Fruit fly (Drosophila melanogaster) whole organism, embryonic: Measurements from ENCODE around the gene Gycbeta100B.
A peak's percentile ranks its signal among the peaks of the same experiment; 100 is the strongest.

ENCODE experiments used
- Atf3 ChIP-seq: fragments of 200-800 bp; sonication (Bioruptor generic); optimal IDR thresholded peaks from 3 replicates; lab custom pipeline; 2016; ENCODE audit warnings: missing biosample characterization, missing genetic modification characterization
- Atf6 ChIP-seq: fragments of 200-800 bp; sonication (Bioruptor generic); IDR thresholded peaks from 2 replicates; pipeline ENCODE4 v1.3.6; 2022; ENCODE audit warnings: missing biosample characterization, missing genetic modification characterization
- CG10565 ChIP-seq: fragments of 200-800 bp; sonication (Bioruptor generic); optimal IDR thresholded peaks from 3 replicates; lab custom pipeline; 2016; ENCODE audit warnings: missing biosample characterization, mild to moderate bottlenecking, missing genetic modification characterization
- CG10959 ChIP-seq: fragments of 200-800 bp; sonication (Bioruptor generic); IDR thresholded peaks from 2 replicates; pipeline ENCODE4 v1.3.6; 2022; ENCODE audit warnings: missing biosample characterization, missing genetic modification characterization
- CG11085 ChIP-seq: fragments of 200-800 bp; sonication (Bioruptor generic); IDR thresholded peaks from 2 replicates; pipeline ENCODE4 v1.3.6; 2022; ENCODE audit warnings: missing biosample characterization, missing genetic modification characterization
- CG12071 ChIP-seq: fragments of 200-800 bp; sonication (Bioruptor generic); optimal IDR thresholded peaks from 3 replicates; lab custom pipeline; 2018; ENCODE audit warnings: missing biosample characterization, mild to moderate bottlenecking, missing genetic modification characterization
- CG12391 ChIP-seq: fragments of 200-800 bp; sonication (Bioruptor generic); optimal IDR thresholded peaks from 3 replicates; lab custom pipeline; 2018; ENCODE audit warnings: missing biosample characterization, mild to moderate bottlenecking, missing genetic modification characterization, moderate library complexity
- CG14441 ChIP-seq: fragments of 200-800 bp; sonication (Bioruptor generic); IDR thresholded peaks from 2 replicates; pipeline ENCODE4 v1.3.6; 2022; ENCODE audit warnings: missing biosample characterization, missing genetic modification characterization
- CG14667 ChIP-seq: fragments of 200-800 bp; sonication (Bioruptor generic); IDR thresholded peaks from 2 replicates; pipeline ENCODE4 v1.3.6; 2022; ENCODE audit warnings: missing biosample characterization, missing genetic modification characterization
- CG14710 ChIP-seq: fragments of 200-800 bp; sonication (Bioruptor generic); optimal IDR thresholded peaks from 3 replicates; lab custom pipeline; 2019; ENCODE audit warnings: missing biosample characterization, mild to moderate bottlenecking, missing genetic modification characterization, moderate library complexity
- CG14965 ChIP-seq: fragments of 200-800 bp; sonication (Bioruptor generic); optimal IDR thresholded peaks from 2 replicates; lab custom pipeline; 2016; ENCODE audit warnings: missing biosample characterization, missing genetic modification characterization, borderline replicate concordance
- CG16863 ChIP-seq: fragments of 200-800 bp; sonication (Bioruptor generic); optimal IDR thresholded peaks from 3 replicates; lab custom pipeline; 2016; ENCODE audit warnings: missing biosample characterization, missing genetic modification characterization
- CG17361 ChIP-seq: fragments of 200-800 bp; sonication (Bioruptor generic); IDR thresholded peaks from 3 replicates; pipeline ENCODE4 v1.3.6; 2022; ENCODE audit warnings: missing biosample characterization, missing genetic modification characterization
- CG2875 ChIP-seq: fragments of 200-800 bp; sonication (Bioruptor generic); optimal IDR thresholded peaks from 2 replicates; lab custom pipeline; 2017; ENCODE audit warnings: missing biosample characterization, mild to moderate bottlenecking, missing genetic modification characterization, missing genetic modification reagents
- CG3838 ChIP-seq: fragments of 200-800 bp; sonication (Bioruptor generic); optimal IDR thresholded peaks from 3 replicates; lab custom pipeline; 2016; ENCODE audit warnings: missing biosample characterization, missing genetic modification characterization
- CG4328 ChIP-seq: fragments of 200-800 bp; sonication (Bioruptor generic); optimal IDR thresholded peaks from 3 replicates; lab custom pipeline; 2017; ENCODE audit warnings: missing biosample characterization, missing genetic modification reagents, missing genetic modification characterization
- CG4360 ChIP-seq: fragments of 200-800 bp; sonication (Bioruptor generic); IDR thresholded peaks from 2 replicates; pipeline ENCODE4 v1.3.6; 2022; ENCODE audit warnings: missing biosample characterization, missing genetic modification characterization
- CG6175 ChIP-seq: fragments of 200-800 bp; sonication (Bioruptor generic); IDR thresholded peaks from 3 replicates; pipeline ENCODE4 v1.3.6; 2022; ENCODE audit warnings: missing biosample characterization, missing genetic modification characterization
- CG6272 ChIP-seq: fragments of 200-800 bp; sonication (Bioruptor generic); IDR thresholded peaks from 2 replicates; pipeline ENCODE4 v1.3.6; 2022; ENCODE audit warnings: missing biosample characterization, missing genetic modification characterization
- CG6683 ChIP-seq: fragments of 200-800 bp; sonication (Bioruptor generic); optimal IDR thresholded peaks from 2 replicates; lab custom pipeline; 2017; ENCODE audit warnings: missing biosample characterization, mild to moderate bottlenecking, missing genetic modification characterization, missing genetic modification reagents
- CG8281 ChIP-seq: fragments of 200-800 bp; sonication (Bioruptor generic); optimal IDR thresholded peaks from 2 replicates; lab custom pipeline; 2018; ENCODE audit warnings: missing biosample characterization, mild to moderate bottlenecking, missing genetic modification characterization, moderate library complexity
- CG9609 ChIP-seq: fragments of 200-800 bp; sonication (Bioruptor generic); optimal IDR thresholded peaks from 3 replicates; lab custom pipeline; 2016; ENCODE audit warnings: missing biosample characterization, missing genetic modification characterization
- CG9727 ChIP-seq: fragments of 200-800 bp; sonication (Bioruptor generic); optimal IDR thresholded peaks from 3 replicates; lab custom pipeline; 2017; ENCODE audit warnings: missing biosample characterization, mild to moderate bottlenecking, missing genetic modification characterization
- Dip3 ChIP-seq: fragments of 200-800 bp; sonication (Bioruptor generic); optimal IDR thresholded peaks from 3 replicates; lab custom pipeline; 2016; ENCODE audit warnings: missing biosample characterization, missing genetic modification characterization
- Fer1 ChIP-seq: fragments of 200-800 bp; sonication (Bioruptor generic); optimal IDR thresholded peaks from 2 replicates; lab custom pipeline; 2017; ENCODE audit warnings: missing biosample characterization, mild to moderate bottlenecking, missing genetic modification characterization
- MTF-1 ChIP-seq: fragments of 200-800 bp; sonication (Bioruptor generic); optimal IDR thresholded peaks from 2 replicates; lab custom pipeline; 2018; ENCODE audit warnings: missing biosample characterization, mild to moderate bottlenecking, missing genetic modification characterization, borderline replicate concordance
- Oli ChIP-seq: fragments of 200-800 bp; sonication (Bioruptor generic); optimal IDR thresholded peaks from 2 replicates; lab custom pipeline; 2018; ENCODE audit warnings: missing biosample characterization, mild to moderate bottlenecking, missing genetic modification characterization, moderate library complexity
- Ptx1 ChIP-seq: fragments of 200-800 bp; sonication (Bioruptor generic); IDR thresholded peaks from 2 replicates; pipeline ENCODE4 v1.3.6; 2022; ENCODE audit warnings: missing biosample characterization, missing genetic modification characterization
- Rfx ChIP-seq: fragments of 200-800 bp; sonication (Bioruptor generic); IDR thresholded peaks from 2 replicates; pipeline ENCODE4 v1.3.6; 2022; ENCODE audit warnings: missing biosample characterization, missing genetic modification characterization
- bab2 ChIP-seq: fragments of 200-800 bp; sonication (Bioruptor generic); optimal IDR thresholded peaks from 2 replicates; lab custom pipeline; 2016; ENCODE audit warnings: missing biosample characterization, missing genetic modification characterization
- corto ChIP-seq: fragments of 200-800 bp; sonication (Bioruptor generic); optimal IDR thresholded peaks from 2 replicates; lab custom pipeline; 2016; ENCODE audit warnings: missing biosample characterization, mild to moderate bottlenecking, missing genetic modification characterization, moderate library complexity
- crc ChIP-seq: fragments of 200-800 bp; sonication (Bioruptor generic); optimal IDR thresholded peaks from 2 replicates; lab custom pipeline; 2016; ENCODE audit warnings: missing biosample characterization, missing genetic modification characterization
- dysf ChIP-seq: fragments of 200-800 bp; sonication (Bioruptor generic); IDR thresholded peaks from 3 replicates; pipeline ENCODE4 v1.3.6; 2022; ENCODE audit warnings: missing biosample characterization, missing genetic modification characterization
- eyg ChIP-seq: fragments of 200-800 bp; sonication (Bioruptor generic); optimal IDR thresholded peaks from 3 replicates; lab custom pipeline; 2016; ENCODE audit warnings: missing biosample characterization, missing genetic modification characterization
- gce ChIP-seq: fragments of 200-800 bp; sonication (Bioruptor generic); IDR thresholded peaks from 3 replicates; pipeline ENCODE4 v1.3.6; 2022; ENCODE audit warnings: missing biosample characterization, missing genetic modification characterization
- gsb ChIP-seq: fragments of 200-800 bp; sonication (Bioruptor generic); IDR thresholded peaks from 2 replicates; pipeline ENCODE4 v1.3.6; 2022; ENCODE audit warnings: missing biosample characterization, missing genetic modification characterization
- gsb-n ChIP-seq: fragments of 200-800 bp; sonication (Bioruptor generic); optimal IDR thresholded peaks from 3 replicates; lab custom pipeline; 2018; ENCODE audit warnings: missing biosample characterization, mild to moderate bottlenecking, missing genetic modification characterization
- ham ChIP-seq: fragments of 200-800 bp; sonication (Bioruptor generic); IDR thresholded peaks from 2 replicates; pipeline ENCODE4 v1.3.6; 2022; ENCODE audit warnings: missing biosample characterization, missing genetic modification characterization
- hb ChIP-seq: fragments of 200-800 bp; sonication (Bioruptor generic); IDR thresholded peaks from 3 replicates; pipeline ENCODE4 v1.3.6; 2022; ENCODE audit warnings: missing biosample characterization, missing genetic modification characterization; ENCODE audit not compliant: partially characterized antibody
- lab ChIP-seq: fragments of 200-800 bp; sonication (Bioruptor generic); optimal IDR thresholded peaks from 3 replicates; lab custom pipeline; 2017; ENCODE audit warnings: missing biosample characterization, missing genetic modification characterization, mild to moderate bottlenecking, moderate library complexity, missing genetic modification reagents
- luna ChIP-seq: fragments of 200-800 bp; sonication (Bioruptor generic); optimal IDR thresholded peaks from 2 replicates; lab custom pipeline; 2016; ENCODE audit warnings: missing biosample characterization, missing genetic modification characterization
- org-1 ChIP-seq: fragments of 200-800 bp; sonication (Bioruptor generic); optimal IDR thresholded peaks from 2 replicates; lab custom pipeline; 2017; ENCODE audit warnings: missing biosample characterization, missing genetic modification characterization
- pfk ChIP-seq: fragments of 200-800 bp; sonication (Bioruptor generic); optimal IDR thresholded peaks from 2 replicates; lab custom pipeline; 2018; ENCODE audit warnings: missing biosample characterization, mild to moderate bottlenecking, missing genetic modification characterization, moderate library complexity
- phol ChIP-seq: fragments of 200-800 bp; sonication (Bioruptor generic); optimal IDR thresholded peaks from 3 replicates; lab custom pipeline; 2018; ENCODE audit warnings: missing biosample characterization, mild to moderate bottlenecking, missing genetic modification characterization, moderate library complexity
- rib ChIP-seq: fragments of 200-800 bp; sonication (Bioruptor generic); IDR thresholded peaks from 2 replicates; pipeline ENCODE4 v1.3.6; 2022; ENCODE audit warnings: missing biosample characterization, missing genetic modification characterization
- sens-2 ChIP-seq: fragments of 200-800 bp; sonication (Bioruptor generic); IDR thresholded peaks from 2 replicates; pipeline ENCODE4 v1.3.6; 2022; ENCODE audit warnings: missing biosample characterization, missing genetic modification characterization
- tll ChIP-seq, 2 experiments: fragments of 200-800 bp in 1 of 2; fragments of >200 bp in 1 of 2; sonication (Bioruptor generic) in 1 of 2; optimal IDR thresholded peaks; 2 replicates each; lab custom pipeline; 2017 to 2019; ENCODE audit warnings: missing biosample characterization in 2 of 2, missing genetic modification characterization in 2 of 2, mild to moderate bottlenecking in 1 of 2, moderate library complexity in 1 of 2
- unc-4 ChIP-seq: fragments of 200-800 bp; sonication (Bioruptor generic); IDR thresholded peaks from 2 replicates; pipeline ENCODE4 v1.3.6; 2022; ENCODE audit warnings: missing biosample characterization, missing genetic modification characterization; ENCODE audit not compliant: partially characterized antibody
- vvl ChIP-seq: fragments of 200-800 bp; sonication (Bioruptor generic); IDR thresholded peaks from 2 replicates; pipeline ENCODE4 v1.3.6; 2022; ENCODE audit warnings: missing biosample characterization, missing genetic modification characterization
- zfh1 ChIP-seq: fragments of 200-800 bp; sonication (Bioruptor generic); IDR thresholded peaks from 3 replicates; pipeline ENCODE4 v1.3.6; 2022; ENCODE audit warnings: missing biosample characterization, missing genetic modification characterization

Gene Gycbeta100B

DNA sequence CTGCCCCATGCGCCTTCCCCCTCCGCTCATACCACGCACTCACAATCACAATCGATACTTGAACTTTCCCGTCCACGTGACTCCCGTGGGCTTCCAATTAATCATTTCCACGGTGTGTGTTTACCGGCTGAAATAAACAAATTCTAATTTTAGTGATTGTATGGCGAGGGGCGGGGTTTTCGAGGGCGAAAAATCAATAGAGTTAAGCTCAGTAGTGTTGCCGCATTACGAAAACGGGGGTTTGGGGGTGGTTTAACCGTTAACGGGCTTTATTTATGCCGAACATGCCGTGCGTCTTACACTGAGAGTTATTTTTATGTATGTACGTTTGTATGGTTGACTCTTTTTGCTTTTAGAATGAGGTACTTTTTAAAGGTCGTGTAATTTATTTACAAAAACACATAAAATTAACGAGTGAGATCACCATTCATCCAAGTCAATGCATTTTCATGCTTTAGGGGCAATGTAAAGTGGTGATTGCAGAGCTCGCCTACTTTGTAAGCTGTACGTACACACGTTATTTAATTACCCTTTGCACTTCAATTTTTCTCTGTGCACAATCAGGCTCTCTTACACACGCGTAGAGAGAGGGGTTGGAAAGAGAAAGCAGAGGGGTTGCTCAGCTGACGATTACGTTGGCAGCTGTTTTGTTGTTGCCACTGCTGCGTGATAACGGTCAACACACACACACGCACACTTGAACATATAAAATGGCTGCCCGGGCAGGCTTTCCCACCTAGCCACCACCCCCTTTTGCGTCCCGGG, 88.1 kb downstream of the Gycbeta100B start (continued):
- no peak for TF ChIP-seq vvl
- peak; percentile 76 for TF ChIP-seq Atf3 (GFP tag; lab: Kevin White, UChicago)
- no peak for TF ChIP-seq CG17361 (GFP tag; lab: Robert Waterston, UW)
- TF ChIP-seq bab2 (GFP tag; lab: Kevin White, UChicago): peak; percentile 89
- TF ChIP-seq lab (GFP tag; lab: Kevin White, UChicago): peak; percentile 89
- peak; percentile 90 for TF ChIP-seq org-1 (GFP tag; lab: Kevin White, UChicago)
- TF ChIP-seq CG14965 (GFP tag; lab: Kevin White, UChicago): no peak
- no peak for TF ChIP-seq pfk (GFP tag; lab: Kevin White, UChicago)
- peak in 1 of 2 experiments; percentile 20 for TF ChIP-seq tll (GFP tag; optimal IDR thresholded peaks at IDR 0.05; lab: Kevin White, UChicago)
- peak; percentile 86 for TF ChIP-seq CG16863 (GFP tag; lab: Kevin White, UChicago)
- no peak for TF ChIP-seq CG10959 (GFP tag; lab: Robert Waterston, UW)
- TF ChIP-seq corto: no peak
- TF ChIP-seq CG9609: peak; percentile 87
- TF ChIP-seq Rfx (GFP tag; lab: Robert Waterston, UW): no peak
- TF ChIP-seq CG4360 (GFP tag; lab: Robert Waterston, UW): no peak
- peak; percentile 73 for TF ChIP-seq CG3838 (GFP tag; lab: Kevin White, UChicago)
- TF ChIP-seq CG11085: no peak
- peak; percentile 80 for TF ChIP-seq crc (GFP tag; lab: Kevin White, UChicago)
- TF ChIP-seq Fer1 (GFP tag; lab: Kevin White, UChicago): peak; percentile 93
- no peak for TF ChIP-seq sens-2 (GFP tag; lab: Robert Waterston, UW)
- TF ChIP-seq CG8281: peak; percentile 59
- no peak for TF ChIP-seq ham (GFP tag; lab: Robert Waterston, UW)
- TF ChIP-seq gce (GFP tag; lab: Robert Waterston, UW): no peak
- peak; percentile 74 for TF ChIP-seq gsb-n
- no peak for TF ChIP-seq rib (GFP tag; lab: Robert Waterston, UW)
- TF ChIP-seq CG12391 (tag; lab: Kevin White, UChicago): peak; percentile 89
- no peak for TF ChIP-seq zfh1 (GFP tag; lab: Robert Waterston, UW)
- TF ChIP-seq phol (tag; lab: Kevin White, UChicago): peak; percentile 79
- no peak for TF ChIP-seq gsb
- no peak for TF ChIP-seq Ptx1
- TF ChIP-seq hb (GFP tag; lab: Robert Waterston, UW): no peak
- TF ChIP-seq CG6175: no peak
- TF ChIP-seq dysf (GFP tag; lab: Robert Waterston, UW): no peak
- no peak for TF ChIP-seq Atf6
- TF ChIP-seq luna (GFP tag; lab: Kevin White, UChicago): peak; percentile 74
- TF ChIP-seq CG12071 (GFP tag; lab: Kevin White, UChicago): peak; percentile 74
- TF ChIP-seq CG14441: no peak
- peak; percentile 34 for TF ChIP-seq CG4328 (GFP tag; lab: Kevin White, UChicago)
- peak; percentile 53 for TF ChIP-seq MTF-1 (GFP tag; lab: Kevin White, UChicago)
- peak; percentile 53 for TF ChIP-seq CG6272
- peak; percentile 75 for TF ChIP-seq CG14710 (tag; lab: Kevin White, UChicago)
- no peak for TF ChIP-seq unc-4 (GFP tag; lab: Robert Waterston, UW)
- TF ChIP-seq CG10565 (GFP tag; lab: Kevin White, UChicago): no peak
- peak; percentile 73 for TF ChIP-seq CG2875 (GFP tag; lab: Kevin White, UChicago)
- TF ChIP-seq eyg (GFP tag; lab: Kevin White, UChicago): peak; percentile 56
- no peak for TF ChIP-seq CG14667
- TF ChIP-seq CG6683 (GFP tag; lab: Kevin White, UChicago): peak; percentile 71
- peak; percentile 74 for TF ChIP-seq Dip3 (GFP tag; lab: Kevin White, UChicago)
- TF ChIP-seq CG9727: peak; percentile 90
- TF ChIP-seq Oli (tag; lab: Kevin White, UChicago): peak; percentile 88
